Worm (Caenorhabditis elegans): ENCODE results near the gene asg-2.

asg-2 gene

ce11 chrX:6844394-6845072 lies 3.5 kb downstream of the asg-2 start, which contains the start of gene C53B7.3:
Gene C53B7.3, plus strand, starts transcription at chrX:6844755.
- TF ChIP-seq tbx-9 (tag; optimal IDR thresholded peaks at IDR 0.05; ENCODE audit: borderline replicate concordance) = no peak
- no peak for TF ChIP-seq F37B4.10 (GFP tag; IDR thresholded peaks at IDR 0.05)
- no peak for TF ChIP-seq nfya-2 (GFP tag; IDR thresholded peaks at IDR 0.05)
- no peak for TF ChIP-seq sdz-38 (tag; optimal IDR thresholded peaks at IDR 0.05)
- no peak for TF ChIP-seq unc-130 (GFP tag; optimal IDR thresholded peaks at IDR 0.05)
- TF ChIP-seq F57A8.1 (GFP tag; optimal IDR thresholded peaks at IDR 0.05) = no peak
- TF ChIP-seq lin-26 (GFP tag; IDR thresholded peaks at IDR 0.05) = no peak
- no peak for TF ChIP-seq egrh-3 (GFP tag; IDR thresholded peaks at IDR 0.05)

- TF ChIP-seq ceh-79 (tag; optimal IDR thresholded peaks at IDR 0.05) (no peak), tbx-9 (tag; optimal IDR thresholded peaks at IDR 0.05; ENCODE audit: borderline replicate concordance) (no peak), ama-1 (optimal IDR thresholded peaks at IDR 0.05) (no peak), ama-1 (GFP tag; optimal IDR thresholded peaks at IDR 0.05) (no peak), tlf-1 (GFP tag; optimal IDR thresholded peaks at IDR 0.05) (no peak), Y67H2A.10 (GFP tag; conservative IDR thresholded peaks at IDR 0.05) (no peak), F10E7.11 (tag; optimal IDR thresholded peaks at IDR 0.05) (no peak), xnd-1 (tag; optimal IDR thresholded peaks at IDR 0.05) (no peak), T26A5.8 (tag; optimal IDR thresholded peaks at IDR 0.05) (no peak), dpff-1 (tag; optimal IDR thresholded peaks at IDR 0.05) (no peak), attf-5 (GFP tag; optimal IDR thresholded peaks at IDR 0.05) (no peak), ets-4 (GFP tag; optimal IDR thresholded peaks at IDR 0.05) (no peak)
Observed at ce11 chrX:6845934-6846333, 4.9 kb downstream of the asg-2 start, which contains the start of gene C53B7.2. Gene C53B7.2, plus strand, starts transcription at chrX:6846234.

- TF ChIP-seq bed-2 (GFP tag; IDR thresholded peaks at IDR 0.05) = no peak
- no peak for TF ChIP-seq ztf-18 (tag; optimal IDR thresholded peaks at IDR 0.05)
- TF ChIP-seq ztf-22 (GFP tag; optimal IDR thresholded peaks at IDR 0.05) = no peak
- TF ChIP-seq rcor-1 (GFP tag; IDR thresholded peaks at IDR 0.05) = no peak
- no peak for TF ChIP-seq atf-7 (tag; optimal IDR thresholded peaks at IDR 0.05)
- no peak for TF ChIP-seq lsy-27 (tag; optimal IDR thresholded peaks at IDR 0.05; ENCODE audit: borderline replicate concordance, insufficient read depth)
- no peak for TF ChIP-seq F55B11.4 (tag; optimal IDR thresholded peaks at IDR 0.05; ENCODE audit: borderline replicate concordance, insufficient read depth)
- TF ChIP-seq hlh-26 (GFP tag; conservative IDR thresholded peaks at IDR 0.05) = no peak
- no peak for TF ChIP-seq ztf-28 (GFP tag; IDR thresholded peaks at IDR 0.05)
- no peak for TF ChIP-seq hmg-1.2 (GFP tag; IDR thresholded peaks at IDR 0.05)
- no peak for TF ChIP-seq nhr-90 (tag; optimal IDR thresholded peaks at IDR 0.05)
Observed at ce11 chrX:6848596-6848995, 7.5 kb downstream of the asg-2 start.

- no peak for TF ChIP-seq ceh-100 (GFP tag; IDR thresholded peaks at IDR 0.05)
- TF ChIP-seq hlh-12 (tag; optimal IDR thresholded peaks at IDR 0.05) = no peak
- no peak for TF ChIP-seq ztf-28 (GFP tag; IDR thresholded peaks at IDR 0.05)
- TF ChIP-seq K12H6.12 (tag; optimal IDR thresholded peaks at IDR 0.05) = no peak
- TF ChIP-seq ztf-18 (tag; optimal IDR thresholded peaks at IDR 0.05) = no peak
- TF ChIP-seq snpc-4 (GFP tag; optimal IDR thresholded peaks at IDR 0.05) = no peak
- TF ChIP-seq snpc-4 (tag; optimal IDR thresholded peaks at IDR 0.05) = no peak
- TF ChIP-seq B0261.1 (tag; optimal IDR thresholded peaks at IDR 0.05) = no peak
- no peak for TF ChIP-seq snpc-3.4 (tag; optimal IDR thresholded peaks at IDR 0.05)
- TF ChIP-seq xnd-1 (tag; optimal IDR thresholded peaks at IDR 0.05) = no peak
- no peak for TF ChIP-seq ZK185.1 (tag; optimal IDR thresholded peaks at IDR 0.05; ENCODE audit: poor library complexity, severe bottlenecking)
- TF ChIP-seq F57A8.1 (GFP tag; optimal IDR thresholded peaks at IDR 0.05) = no peak
- no peak for TF ChIP-seq F57C9.4 (tag; optimal IDR thresholded peaks at IDR 0.05)
- TF ChIP-seq Y53G8AR.9 (GFP tag; conservative IDR thresholded peaks at IDR 0.05) = no peak
Observed at ce11 chrX:6850412-6850811, 9.4 kb downstream of the asg-2 start.

Measured in whole organism, young adult.